Worm (Caenorhabditis elegans) whole organism, L3 larva: Measurements from ENCODE around the gene lgg-2.

ENCODE experiments used
- ceh-9 ChIP-seq: sonication (generic microtip); optimal IDR thresholded peaks from 2 replicates; lab custom pipeline; 2018; ENCODE audit warnings: missing biosample characterization, missing genetic modification characterization
- daf-12 ChIP-seq: fragments of 150-350 bp; optimal IDR thresholded peaks from 2 replicates; lab custom pipeline; 2014; ENCODE audit warnings: missing biosample characterization, missing genetic modification reagents, missing genetic modification characterization
- egl-27 ChIP-seq: sonication (generic microtip); optimal IDR thresholded peaks from 4 replicates; lab custom pipeline; 2017; ENCODE audit warnings: missing biosample characterization, missing genetic modification reagents, missing genetic modification characterization
- fkh-10 ChIP-seq: sonication (generic microtip); optimal IDR thresholded peaks from 2 replicates; lab custom pipeline; 2017; ENCODE audit warnings: missing biosample characterization, missing genetic modification reagents, missing genetic modification characterization
- nhr-237 ChIP-seq: fragments of 150-350 bp; optimal IDR thresholded peaks from 2 replicates; lab custom pipeline; 2014; ENCODE audit warnings: missing biosample characterization, missing genetic modification characterization
- pqm-1 ChIP-seq: fragments of 150-350 bp; optimal IDR thresholded peaks from 2 replicates; lab custom pipeline; 2017; ENCODE audit warnings: missing biosample characterization, missing genetic modification characterization, inconsistent platforms
- skn-1 ChIP-seq: fragments of 150-350 bp; optimal IDR thresholded peaks from 2 replicates; lab custom pipeline; 2014; ENCODE audit warnings: missing biosample characterization, missing genetic modification characterization
- ztf-4 ChIP-seq: fragments of 150-350 bp; optimal IDR thresholded peaks from 2 replicates; lab custom pipeline; 2014; ENCODE audit warnings: missing biosample characterization, missing genetic modification characterization

ce11 chrIV:10915388-10915787, 20.3 kb downstream of the lgg-2 start, which contains the start of gene ZK593.3:
- TF ChIP-seq egl-27 (tag; lab: Kevin White, UChicago) (no peak), ceh-9 (tag; lab: Kevin White, UChicago) (no peak), pqm-1 (tag; lab: Kevin White, UChicago) (peak; percentile 5), skn-1 (tag; lab: Kevin White, UChicago) (no peak), nhr-237 (tag; lab: Kevin White, UChicago) (no peak), ztf-4 (tag; lab: Kevin White, UChicago) (no peak), fkh-10 (GFP tag; lab: Kevin White, UChicago) (no peak), daf-12 (tag; lab: Kevin White, UChicago) (no peak)
